Worm (Caenorhabditis elegans) whole organism, young adult: Measurements from ENCODE around the gene hil-3.
A peak's percentile ranks its signal among the peaks of the same experiment; 100 is the strongest.

Experiments
- B0035.1 ChIP-seq: sonication (generic microtip); optimal IDR thresholded peaks from 2 replicates; lab custom pipeline; 2016; ENCODE audit warnings: missing genetic modification characterization, mild to moderate bottlenecking, missing compliant biosample characterization, missing genotype, missing genetic modification reagents
- B0261.1 ChIP-seq: sonication (generic microtip); optimal IDR thresholded peaks from 2 replicates; lab custom pipeline; 2016; ENCODE audit warnings: mild to moderate bottlenecking, missing genetic modification characterization, moderate library complexity, missing compliant biosample characterization
- C06A6.2 ChIP-seq: fragments of 200-800 bp; sonication (Bioruptor generic); conservative IDR thresholded peaks from 2 replicates; pipeline ENCODE4 v1.3.6; 2022; ENCODE audit warnings: missing genetic modification characterization, missing compliant biosample characterization
- C17E4.6 ChIP-seq: fragments of 200-800 bp; sonication (Bioruptor generic); IDR thresholded peaks from 2 replicates; pipeline ENCODE4 v1.3.6; 2022; ENCODE audit warnings: missing genetic modification reagents, missing genetic modification characterization, missing compliant biosample characterization
- F49E8.2 ChIP-seq: sonication (generic microtip); optimal IDR thresholded peaks from 3 replicates; lab custom pipeline; 2017; ENCODE audit warnings: missing genetic modification characterization, mild to moderate bottlenecking, missing compliant biosample characterization, antibody characterized with exemption, moderate library complexity; ENCODE audit not compliant: insufficient read depth
- F57C9.4 ChIP-seq: sonication (generic microtip); optimal IDR thresholded peaks from 2 replicates; lab custom pipeline; 2017; ENCODE audit warnings: mild to moderate bottlenecking, missing genetic modification characterization, missing compliant biosample characterization
- K12H6.12 ChIP-seq: fragments of 200-800 bp; sonication (Bioruptor generic); optimal IDR thresholded peaks from 2 replicates; lab custom pipeline; 2018; ENCODE audit warnings: mild to moderate bottlenecking, missing genetic modification characterization, missing compliant biosample characterization
- Y79H2A.3 ChIP-seq: fragments of 200-800 bp; sonication (Bioruptor generic); conservative IDR thresholded peaks from 2 replicates; pipeline ENCODE4 v1.3.6; 2022; ENCODE audit warnings: missing genetic modification reagents, missing genetic modification characterization, missing compliant biosample characterization
- Y95B8A.8 ChIP-seq: fragments of 200-800 bp; sonication (Bioruptor generic); IDR thresholded peaks from 2 replicates; pipeline ENCODE4 v1.3.6; 2022; ENCODE audit warnings: missing genetic modification reagents, missing genetic modification characterization, missing compliant biosample characterization
- aptf-3 ChIP-seq: fragments of 200-800 bp; sonication (Bioruptor generic); IDR thresholded peaks from 2 replicates; pipeline ENCODE4 v1.3.6; 2022; ENCODE audit warnings: missing genetic modification characterization, missing compliant biosample characterization
- atf-7 ChIP-seq: sonication (generic microtip); optimal IDR thresholded peaks from 2 replicates; lab custom pipeline; 2017; ENCODE audit warnings: mild to moderate bottlenecking, missing genetic modification characterization, missing compliant biosample characterization
- attf-6 ChIP-seq: fragments of 200-800 bp; sonication (Bioruptor generic); IDR thresholded peaks from 2 replicates; pipeline ENCODE4 v1.3.6; 2022; ENCODE audit warnings: missing genetic modification reagents, missing genetic modification characterization, missing compliant biosample characterization
- ceh-27 ChIP-seq: fragments of 200-800 bp; sonication (Bioruptor generic); optimal IDR thresholded peaks from 2 replicates; lab custom pipeline; 2018; ENCODE audit warnings: mild to moderate bottlenecking, missing genetic modification characterization, moderate library complexity, missing compliant biosample characterization
- ceh-40 ChIP-seq: fragments of 200-800 bp; sonication (Bioruptor generic); IDR thresholded peaks from 2 replicates; pipeline ENCODE4 v1.3.6; 2022; ENCODE audit warnings: missing genetic modification characterization, missing compliant biosample characterization
- ceh-79 ChIP-seq: sonication (generic microtip); optimal IDR thresholded peaks from 2 replicates; lab custom pipeline; 2017; ENCODE audit warnings: mild to moderate bottlenecking, missing genetic modification characterization, missing compliant biosample characterization
- die-1 ChIP-seq: sonication (generic microtip); optimal IDR thresholded peaks from 2 replicates; lab custom pipeline; 2016; ENCODE audit warnings: missing genotype, mild to moderate bottlenecking, missing genetic modification characterization, missing compliant biosample characterization
- dox-1 ChIP-seq: fragments of 200-800 bp; sonication (Bioruptor generic); IDR thresholded peaks from 2 replicates; pipeline ENCODE4 v1.3.6; 2022; ENCODE audit warnings: missing genetic modification reagents, missing genetic modification characterization, missing compliant biosample characterization
- dpff-1 ChIP-seq: sonication (generic microtip); optimal IDR thresholded peaks from 2 replicates; lab custom pipeline; 2017; ENCODE audit warnings: mild to moderate bottlenecking, missing genetic modification characterization, missing compliant biosample characterization
- dpl-1 ChIP-seq: fragments of 150-350 bp; optimal IDR thresholded peaks from 2 replicates; lab custom pipeline; 2014; ENCODE audit warnings: missing biosample characterization, missing genetic modification reagents, missing genetic modification characterization
- efl-1 ChIP-seq: fragments of 150-350 bp; optimal IDR thresholded peaks from 2 replicates; lab custom pipeline; 2014; ENCODE audit warnings: missing biosample characterization, missing genetic modification reagents, missing genetic modification characterization
- egl-18 ChIP-seq: fragments of 200-800 bp; sonication (Bioruptor generic); IDR thresholded peaks from 2 replicates; pipeline ENCODE4 v1.3.6; 2022; ENCODE audit warnings: missing genetic modification reagents, missing genetic modification characterization, missing compliant biosample characterization
- egl-44 ChIP-seq: fragments of 200-800 bp; sonication (Bioruptor generic); IDR thresholded peaks from 2 replicates; pipeline ENCODE4 v1.3.6; 2022; ENCODE audit warnings: missing genetic modification reagents, missing genetic modification characterization, missing compliant biosample characterization
- egrh-3 ChIP-seq: fragments of 200-800 bp; sonication (Bioruptor generic); IDR thresholded peaks from 2 replicates; pipeline ENCODE4 v1.3.6; 2022; ENCODE audit warnings: missing genetic modification reagents, missing genetic modification characterization, missing compliant biosample characterization
- gei-17 ChIP-seq: fragments of 200-800 bp; sonication (Bioruptor generic); optimal IDR thresholded peaks from 2 replicates; lab custom pipeline; 2018; ENCODE audit warnings: mild to moderate bottlenecking, missing genetic modification characterization, missing compliant biosample characterization
- him-1 ChIP-seq: sonication (generic microtip); optimal IDR thresholded peaks from 2 replicates; lab custom pipeline; 2016; ENCODE audit warnings: missing genotype, missing genetic modification reagents, missing genetic modification characterization, missing compliant biosample characterization
- hlh-26 ChIP-seq: fragments of 200-800 bp; sonication (Bioruptor generic); conservative IDR thresholded peaks from 2 replicates; pipeline ENCODE4 v1.3.6; 2022; ENCODE audit warnings: missing genetic modification reagents, missing genetic modification characterization, missing compliant biosample characterization
- hmg-1.2 ChIP-seq: fragments of 200-800 bp; sonication (Bioruptor generic); IDR thresholded peaks from 2 replicates; pipeline ENCODE4 v1.3.6; 2022; ENCODE audit warnings: missing genetic modification reagents, missing genetic modification characterization, missing compliant biosample characterization
- lsl-1 ChIP-seq: fragments of 200-800 bp; sonication (Bioruptor generic); optimal IDR thresholded peaks from 2 replicates; lab custom pipeline; 2018; ENCODE audit warnings: mild to moderate bottlenecking, missing genetic modification characterization, moderate library complexity, missing compliant biosample characterization
- lsy-27 ChIP-seq: sonication (generic microtip); optimal IDR thresholded peaks from 2 replicates; lab custom pipeline; 2017; ENCODE audit warnings: missing genetic modification characterization, mild to moderate bottlenecking, missing compliant biosample characterization, antibody characterized with exemption, missing genotype, borderline replicate concordance; ENCODE audit not compliant: insufficient read depth
- madf-8 ChIP-seq: fragments of 200-800 bp; sonication (Bioruptor generic); conservative IDR thresholded peaks from 2 replicates; pipeline ENCODE4 v1.3.6; 2022; ENCODE audit warnings: missing genetic modification reagents, missing genetic modification characterization, missing compliant biosample characterization
- mcd-1 ChIP-seq: fragments of 200-800 bp; sonication (Bioruptor generic); IDR thresholded peaks from 2 replicates; pipeline ENCODE4 v1.3.6; 2022; ENCODE audit warnings: missing genetic modification reagents, missing genetic modification characterization, missing compliant biosample characterization
- nfya-1 ChIP-seq: sonication (generic microtip); optimal IDR thresholded peaks from 2 replicates; lab custom pipeline; 2017; ENCODE audit warnings: antibody characterized with exemption, missing compliant biosample characterization, missing genetic modification characterization, borderline replicate concordance; ENCODE audit not compliant: insufficient read depth
- nfyb-1 ChIP-seq: fragments of 200-800 bp; sonication (Bioruptor generic); IDR thresholded peaks from 2 replicates; pipeline ENCODE4 v1.3.6; 2022; ENCODE audit warnings: missing genetic modification reagents, missing genetic modification characterization, missing compliant biosample characterization
- nhr-179 ChIP-seq: sonication (generic microtip); optimal IDR thresholded peaks from 2 replicates; lab custom pipeline; 2016; ENCODE audit warnings: mild to moderate bottlenecking, missing genetic modification characterization, missing compliant biosample characterization
- rec-8 ChIP-seq, 2 experiments: sonication (generic microtip); optimal IDR thresholded peaks; 2 replicates each; lab custom pipeline; 2016; ENCODE audit warnings: mild to moderate bottlenecking in 2 of 2, missing genetic modification characterization in 2 of 2, missing genetic modification reagents in 2 of 2, missing genotype in 2 of 2, missing biosample characterization in 1 of 2, missing compliant biosample characterization in 1 of 2, moderate library complexity in 1 of 2
- repo-1 ChIP-seq: sonication (generic microtip); optimal IDR thresholded peaks from 2 replicates; lab custom pipeline; 2017; ENCODE audit warnings: mild to moderate bottlenecking, missing genetic modification characterization, missing compliant biosample characterization
- snpc-1.1 ChIP-seq: sonication (generic microtip); optimal IDR thresholded peaks from 2 replicates; lab custom pipeline; 2017; ENCODE audit warnings: missing genetic modification characterization, mild to moderate bottlenecking, missing compliant biosample characterization, antibody characterized with exemption, moderate library complexity, missing genotype, missing genetic modification reagents; ENCODE audit not compliant: insufficient read depth
- snpc-4 ChIP-seq, 5 experiments: fragments of 150-350 bp in 1 of 5; sonication (generic microtip) in 4 of 5; optimal IDR thresholded peaks; 2 replicates each; lab custom pipeline; 2014 to 2018; ENCODE audit warnings: missing genetic modification characterization in 5 of 5, missing biosample characterization in 3 of 5, antibody characterized with exemption in 2 of 5, mild to moderate bottlenecking in 2 of 5, missing compliant biosample characterization in 2 of 5, missing genotype in 2 of 5, moderate library complexity in 2 of 5, missing genetic modification reagents in 1 of 5
- tbp1 ChIP-seq: fragments of 200-800 bp; sonication (Bioruptor generic); optimal IDR thresholded peaks from 2 replicates; lab custom pipeline; 2018; ENCODE audit warnings: mild to moderate bottlenecking, missing genetic modification characterization, missing compliant biosample characterization
- tbx-9 ChIP-seq: sonication (generic microtip); optimal IDR thresholded peaks from 2 replicates; lab custom pipeline; 2016; ENCODE audit warnings: borderline replicate concordance, missing genetic modification characterization, inconsistent platforms, missing compliant biosample characterization
- tlf-1 ChIP-seq: fragments of 200-800 bp; sonication (Bioruptor generic); optimal IDR thresholded peaks from 2 replicates; lab custom pipeline; 2018; ENCODE audit warnings: mild to moderate bottlenecking, missing genetic modification characterization, missing compliant biosample characterization
- xnd-1 ChIP-seq: sonication (generic microtip); optimal IDR thresholded peaks from 2 replicates; lab custom pipeline; 2016; ENCODE audit warnings: missing genotype, missing genetic modification reagents, missing genetic modification characterization, missing compliant biosample characterization
- zfh-2 ChIP-seq: fragments of 200-800 bp; sonication (Bioruptor generic); conservative IDR thresholded peaks from 2 replicates; pipeline ENCODE4 v1.3.6; 2022; ENCODE audit warnings: missing genetic modification reagents, missing genetic modification characterization, missing compliant biosample characterization
- ztf-18 ChIP-seq: sonication (generic microtip); optimal IDR thresholded peaks from 2 replicates; lab custom pipeline; 2016; ENCODE audit warnings: missing genotype, mild to moderate bottlenecking, missing genetic modification characterization, missing compliant biosample characterization
- ztf-22 ChIP-seq: fragments of 200-800 bp; sonication (Bioruptor generic); optimal IDR thresholded peaks from 2 replicates; lab custom pipeline; 2018; ENCODE audit warnings: mild to moderate bottlenecking, missing genetic modification characterization, moderate library complexity, missing compliant biosample characterization
- ztf-25 ChIP-seq: fragments of 200-800 bp; sonication (Bioruptor generic); IDR thresholded peaks from 2 replicates; pipeline ENCODE4 v1.3.6; 2022; ENCODE audit warnings: missing genetic modification reagents, missing genetic modification characterization, missing compliant biosample characterization
- ztf-26 ChIP-seq: sonication (generic microtip); optimal IDR thresholded peaks from 2 replicates; lab custom pipeline; 2017; ENCODE audit warnings: missing genetic modification characterization, missing compliant biosample characterization
- ztf-28 ChIP-seq: fragments of 200-800 bp; sonication (Bioruptor generic); IDR thresholded peaks from 2 replicates; pipeline ENCODE4 v1.3.6; 2022; ENCODE audit warnings: missing genetic modification reagents, missing genetic modification characterization, missing compliant biosample characterization

hil-3 gene

DNA sequence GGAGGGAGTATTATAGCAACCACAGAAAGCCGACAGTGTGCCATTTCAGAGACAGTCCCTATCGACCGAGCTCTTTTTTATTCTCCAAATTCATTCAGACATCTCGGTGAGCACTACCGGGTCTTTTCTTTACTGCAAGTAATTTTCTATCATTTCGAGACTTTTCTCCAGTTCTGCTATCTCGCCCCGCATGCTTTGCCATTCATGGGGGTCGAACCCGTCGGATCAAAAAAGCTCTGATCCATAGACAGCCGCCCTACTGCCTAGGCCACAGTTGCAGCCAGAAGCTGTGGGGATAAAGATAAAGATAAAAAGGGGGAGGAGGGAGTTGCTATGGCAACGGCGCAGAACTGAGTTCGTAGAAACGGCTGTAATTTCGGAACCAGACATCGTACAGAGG is 7.6 kb upstream of the hil-3 start (continued):
- TF ChIP-seq nhr-179 (tag; lab: Kevin White, UChicago) = no peak
- TF ChIP-seq him-1 (tag; lab: Kevin White, UChicago) = peak; percentile 64
- no peak for TF ChIP-seq dpl-1 (GFP tag; lab: Kevin White, UChicago)
- no peak for TF ChIP-seq egrh-3
- no peak for TF ChIP-seq madf-8 (GFP tag; lab: Robert Waterston, UW)
- no peak for TF ChIP-seq aptf-3 (GFP tag; lab: Robert Waterston, UW)
- TF ChIP-seq rec-8 (tag; optimal IDR thresholded peaks at IDR 0.05; lab: Kevin White, UChicago) = no peak
- TF ChIP-seq mcd-1 (GFP tag; lab: Robert Waterston, UW) = no peak
- TF ChIP-seq C17E4.6 (GFP tag; lab: Robert Waterston, UW) = no peak
- TF ChIP-seq lsy-27 (tag; lab: Kevin White, UChicago) = no peak
- TF ChIP-seq F57C9.4 (tag; lab: Kevin White, UChicago) = no peak
- TF ChIP-seq C06A6.2 (GFP tag; lab: Robert Waterston, UW) = no peak
- TF ChIP-seq Y79H2A.3 (GFP tag; lab: Robert Waterston, UW) = no peak
- no peak for TF ChIP-seq gei-17 (GFP tag; lab: Kevin White, UChicago)
- TF ChIP-seq ztf-22 (GFP tag; lab: Kevin White, UChicago) = no peak
- TF ChIP-seq hlh-26 = no peak
- TF ChIP-seq egl-18 (GFP tag; lab: Robert Waterston, UW) = no peak
- TF ChIP-seq ztf-18 (tag; lab: Kevin White, UChicago) = peak; percentile 36
- no peak for TF ChIP-seq repo-1 (tag; lab: Kevin White, UChicago)
- no peak for TF ChIP-seq tbx-9 (tag; lab: Kevin White, UChicago)
- TF ChIP-seq B0035.1 = no peak
- TF ChIP-seq nfyb-1 (GFP tag; lab: Robert Waterston, UW) = no peak
- TF ChIP-seq ceh-27 = no peak
- no peak for TF ChIP-seq snpc-4 (GFP tag; optimal IDR thresholded peaks at IDR 0.05; lab: Kevin White, UChicago)
- TF ChIP-seq snpc-4 (tag; optimal IDR thresholded peaks at IDR 0.05; lab: Kevin White, UChicago) = peak in 1 of 4 experiments; percentile 53
- TF ChIP-seq F49E8.2 (tag; lab: Kevin White, UChicago) = no peak
- TF ChIP-seq Y95B8A.8 (GFP tag; lab: Robert Waterston, UW) = no peak
- TF ChIP-seq nfya-1 = no peak
- TF ChIP-seq ztf-28 (GFP tag; lab: Robert Waterston, UW) = no peak
- no peak for TF ChIP-seq attf-6 (GFP tag; lab: Robert Waterston, UW)
- no peak for TF ChIP-seq ztf-25 (GFP tag; lab: Robert Waterston, UW)
- no peak for TF ChIP-seq egl-44 (GFP tag; lab: Robert Waterston, UW)
- peak; percentile 39 for TF ChIP-seq hmg-1.2 (GFP tag; lab: Robert Waterston, UW)
- TF ChIP-seq tlf-1 = no peak
- no peak for TF ChIP-seq snpc-1.1 (tag; lab: Kevin White, UChicago)
- no peak for TF ChIP-seq ceh-40 (GFP tag; lab: Robert Waterston, UW)
- peak; percentile 85 for TF ChIP-seq tbp1 (GFP tag; lab: Kevin White, UChicago)
- no peak for TF ChIP-seq atf-7 (tag; lab: Kevin White, UChicago)
- no peak for TF ChIP-seq lsl-1 (GFP tag; lab: Kevin White, UChicago)
- TF ChIP-seq ztf-26 (tag; lab: Kevin White, UChicago) = no peak
- TF ChIP-seq B0261.1 = peak; percentile 70
- TF ChIP-seq K12H6.12 (tag; lab: Kevin White, UChicago) = no peak
- peak; percentile 50; the same call in 1 of the 2 replicates for TF ChIP-seq dox-1 (GFP tag; lab: Robert Waterston, UW)
- 0 out of 2 replicates have a peak, but pooled peaks have one; percentile 27 for TF ChIP-seq zfh-2 (GFP tag; lab: Robert Waterston, UW)
- no peak for TF ChIP-seq dpff-1 (tag; lab: Kevin White, UChicago)
- no peak for TF ChIP-seq efl-1 (GFP tag; lab: Kevin White, UChicago)
- TF ChIP-seq die-1 = peak; percentile 25
- peak; percentile 10 for TF ChIP-seq ceh-79
- no peak for TF ChIP-seq xnd-1 (tag; lab: Kevin White, UChicago)
